Fruit fly (Drosophila melanogaster): ENCODE data around the gene SdhBL.
A peak's percentile ranks its signal among the peaks of the same experiment; 100 is the strongest.

SdhBL gene

DNA sequence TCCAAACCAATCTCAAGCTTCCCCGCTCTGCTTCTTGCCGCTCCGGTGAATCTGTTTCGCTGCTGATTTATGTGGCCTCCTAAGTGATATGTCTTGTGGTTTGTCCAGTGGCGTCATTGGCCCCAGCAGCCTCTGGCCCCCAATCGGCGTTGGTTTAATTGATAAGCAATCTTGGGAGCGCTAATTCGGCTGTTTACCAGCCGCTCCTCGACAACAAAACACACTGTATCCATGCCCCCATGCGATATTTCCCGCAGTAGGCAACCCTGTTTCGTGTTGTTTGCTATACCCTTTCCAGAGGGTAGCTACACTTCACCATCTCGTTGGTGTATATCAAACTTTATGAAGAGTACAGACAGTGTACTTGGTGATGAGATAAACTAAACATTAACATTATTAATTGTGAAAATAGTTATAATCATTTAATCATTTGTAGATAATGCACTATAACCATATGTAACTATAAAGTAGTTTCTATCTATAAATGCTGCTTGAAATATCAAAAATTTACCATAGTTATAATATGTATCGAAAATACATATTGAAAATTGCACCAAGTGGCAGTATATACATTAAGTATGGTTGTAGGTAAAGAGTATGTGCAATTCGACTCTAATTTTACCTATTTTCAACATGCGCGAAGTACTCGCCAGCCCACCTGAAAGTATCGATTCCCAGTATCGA lies 45.8 kb upstream of the SdhBL start, which contains the start of gene shop (continued):
- TF ChIP-seq CG5953 (GFP tag; IDR thresholded peaks at IDR 0.05) (0 out of 2 replicates have a peak, but pooled peaks have one; percentile 38), sisA (GFP tag; IDR thresholded peaks at IDR 0.05) (peak; percentile 83), Hr51 (GFP tag; optimal IDR thresholded peaks at IDR 0.05) (peak; percentile 64 to 89), pho (GFP tag; optimal IDR thresholded peaks at IDR 0.05) (peak; percentile 84), CG17385 (GFP tag; optimal IDR thresholded peaks at IDR 0.05) (peak; percentile 80), zen (tag; optimal IDR thresholded peaks at IDR 0.05) (peak; percentile 61), MBD-R2 (GFP tag; IDR thresholded peaks at IDR 0.05) (peak; percentile 54; the same call in 1 of the 2 replicates), tin (GFP tag; optimal IDR thresholded peaks at IDR 0.05) (peak; percentile 82), D (optimal IDR thresholded peaks at IDR 0.05) (no peak), D (GFP tag; optimal IDR thresholded peaks at IDR 0.05) (peak; percentile 83), Hr39 (optimal IDR thresholded peaks at IDR 0.05) (no peak), HLH3B (GFP tag; IDR thresholded peaks at IDR 0.05) (peak; percentile 57; the same call in 1 of the 2 replicates), mam (GFP tag; optimal IDR thresholded peaks at IDR 0.05) (peak; percentile 82), ab (GFP tag; optimal IDR thresholded peaks at IDR 0.05) (peak; percentile 31), Dip3 (GFP tag; optimal IDR thresholded peaks at IDR 0.05) (peak; percentile 73), sd (tag; optimal IDR thresholded peaks at IDR 0.05) (peak; percentile 58), salm (tag; optimal IDR thresholded peaks at IDR 0.05) (peak; percentile 75), CG10959 (GFP tag; IDR thresholded peaks at IDR 0.05) (peak; percentile 16; the same call in 1 of the 2 replicates), aop (GFP tag; IDR thresholded peaks at IDR 0.05) (no peak), hbn (GFP tag; IDR thresholded peaks at IDR 0.05; ENCODE audit: partially characterized antibody) (peak; percentile 42; the same call in 1 of the 2 replicates), chn (GFP tag; optimal IDR thresholded peaks at IDR 0.05) (peak; percentile 69), CG2889 (GFP tag; IDR thresholded peaks at IDR 0.05) (peak; percentile 78), Fer3 (tag; optimal IDR thresholded peaks at IDR 0.05) (peak; percentile 76), ci (GFP tag; IDR thresholded peaks at IDR 0.05) (peak; percentile 74), ERR (GFP tag; optimal IDR thresholded peaks at IDR 0.05) (peak; percentile 56), Hmr (GFP tag; optimal IDR thresholded peaks at IDR 0.05) (peak; percentile 90), CG14667 (GFP tag; IDR thresholded peaks at IDR 0.05) (peak; percentile 63), z (GFP tag; IDR thresholded peaks at IDR 0.05) (no peak), Poxn (GFP tag; IDR thresholded peaks at IDR 0.05) (no peak), klu (GFP tag; IDR thresholded peaks at IDR 0.05) (peak; percentile 60; the same call in 1 of the 2 replicates), CG9817 (tag; optimal IDR thresholded peaks at IDR 0.05) (peak; percentile 81), sim (GFP tag; IDR thresholded peaks at IDR 0.05) (0 out of 2 replicates have a peak, but pooled peaks have one; percentile 25), Nf-YB (GFP tag; optimal IDR thresholded peaks at IDR 0.05) (peak; percentile 72), ranshi (GFP tag; IDR thresholded peaks at IDR 0.05) (peak; percentile 54; the same call in 1 of the 2 replicates), tgo (GFP tag; IDR thresholded peaks at IDR 0.05) (peak; percentile 73), Ets97D (GFP tag; optimal IDR thresholded peaks at IDR 0.05) (peak; percentile 39), CG3065 (GFP tag; optimal IDR thresholded peaks at IDR 0.05) (peak; percentile 47), CG30020 (tag; optimal IDR thresholded peaks at IDR 0.05) (peak; percentile 64), caup (GFP tag; optimal IDR thresholded peaks at IDR 0.05; ENCODE audit: severe bottlenecking) (peak; percentile 68), rib (GFP tag; IDR thresholded peaks at IDR 0.05) (no peak), scrt (GFP tag; optimal IDR thresholded peaks at IDR 0.05) (peak; percentile 65), CG33213 (GFP tag; optimal IDR thresholded peaks at IDR 0.05) (peak; percentile 59), CG1529 (GFP tag; optimal IDR thresholded peaks at IDR 0.05) (peak; percentile 73), ind (GFP tag; optimal IDR thresholded peaks at IDR 0.05) (peak; percentile 88), HLH54F (GFP tag; optimal IDR thresholded peaks at IDR 0.05) (peak; percentile 83), CG34376 (GFP tag; optimal IDR thresholded peaks at IDR 0.05) (peak; percentile 61), CG15269 (tag; optimal IDR thresholded peaks at IDR 0.05) (peak; percentile 89), CG10321 (GFP tag; IDR thresholded peaks at IDR 0.05) (no peak), CG13424 (tag; optimal IDR thresholded peaks at IDR 0.05) (peak; percentile 91), Oaz (GFP tag; IDR thresholded peaks at IDR 0.05) (no peak)

Measured in whole organism, embryonic.